Worm (Caenorhabditis elegans) whole organism, young adult: Measurements from ENCODE around the gene W09D10.4.
A peak's percentile ranks its signal among the peaks of the same experiment; 100 is the strongest.

ENCODE experiments used
- F49E8.2 ChIP-seq: sonication (generic microtip); optimal IDR thresholded peaks from 3 replicates; lab custom pipeline; 2017; ENCODE audit warnings: missing genetic modification characterization, mild to moderate bottlenecking, missing compliant biosample characterization, antibody characterized with exemption, moderate library complexity; ENCODE audit not compliant: insufficient read depth
- F55B11.4 ChIP-seq: sonication (generic microtip); optimal IDR thresholded peaks from 2 replicates; lab custom pipeline; 2016; ENCODE audit warnings: missing compliant biosample characterization, missing genetic modification characterization, borderline replicate concordance; ENCODE audit not compliant: insufficient read depth
- Y53G8AR.9 ChIP-seq: fragments of 200-800 bp; sonication (Bioruptor generic); conservative IDR thresholded peaks from 2 replicates; pipeline ENCODE4 v1.3.6; 2022; ENCODE audit warnings: missing genetic modification reagents, missing genetic modification characterization, missing compliant biosample characterization
- ZK185.1 ChIP-seq: sonication (generic microtip); optimal IDR thresholded peaks from 2 replicates; lab custom pipeline; 2016; ENCODE audit warnings: mild to moderate bottlenecking, missing genetic modification characterization, missing compliant biosample characterization; ENCODE audit not compliant: poor library complexity, severe bottlenecking
- ceh-100 ChIP-seq: fragments of 200-800 bp; sonication (Bioruptor generic); IDR thresholded peaks from 2 replicates; pipeline ENCODE4 v1.3.6; 2022; ENCODE audit warnings: missing genetic modification reagents, missing genetic modification characterization, missing compliant biosample characterization
- efl-1 ChIP-seq: fragments of 150-350 bp; optimal IDR thresholded peaks from 2 replicates; lab custom pipeline; 2014; ENCODE audit warnings: missing biosample characterization, missing genetic modification reagents, missing genetic modification characterization
- ets-4 ChIP-seq: fragments of 200-800 bp; sonication (Bioruptor generic); optimal IDR thresholded peaks from 2 replicates; lab custom pipeline; 2018; ENCODE audit warnings: mild to moderate bottlenecking, missing genetic modification characterization, missing compliant biosample characterization
- rec-8 ChIP-seq, 2 experiments: sonication (generic microtip); optimal IDR thresholded peaks; 2 replicates each; lab custom pipeline; 2016; ENCODE audit warnings: mild to moderate bottlenecking in 2 of 2, missing genetic modification characterization in 2 of 2, missing genetic modification reagents in 2 of 2, missing genotype in 2 of 2, missing biosample characterization in 1 of 2, missing compliant biosample characterization in 1 of 2, moderate library complexity in 1 of 2
- sdz-38 ChIP-seq: sonication (generic microtip); optimal IDR thresholded peaks from 2 replicates; lab custom pipeline; 2016; ENCODE audit warnings: missing genotype, missing genetic modification characterization, missing compliant biosample characterization
- unc-62 ChIP-seq: fragments of 150-350 bp; optimal IDR thresholded peaks from 2 replicates; lab custom pipeline; 2014; ENCODE audit warnings: missing biosample characterization, missing genetic modification reagents, missing genetic modification characterization

DNA sequence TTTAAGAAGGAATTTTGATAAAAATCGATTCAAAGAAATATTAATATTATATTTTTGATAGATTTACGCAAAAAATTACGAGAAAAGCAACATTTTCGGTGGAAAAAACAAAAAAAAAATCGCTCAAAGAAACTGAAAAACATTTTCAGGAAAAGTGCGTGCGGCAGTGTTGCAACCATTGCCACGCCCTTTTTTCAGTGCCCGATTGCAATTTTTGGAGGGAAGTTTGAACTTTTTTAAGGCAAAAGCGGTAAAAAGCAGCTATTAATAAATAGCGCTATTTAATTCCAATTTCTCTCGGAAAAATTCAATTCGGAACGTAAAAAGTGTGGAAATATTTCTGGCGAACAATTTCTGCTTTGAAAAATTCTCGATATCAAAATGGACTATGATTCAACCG lies 5.1 kb upstream of the W09D10.4 start:
- TF ChIP-seq ZK185.1 (tag; lab: Kevin White, UChicago), result no peak
- no peak for TF ChIP-seq F55B11.4 (tag; lab: Kevin White, UChicago)
- TF ChIP-seq rec-8 (tag; optimal IDR thresholded peaks at IDR 0.05; lab: Kevin White, UChicago), result no peak
- no peak for TF ChIP-seq unc-62 (GFP tag; lab: Kevin White, UChicago)
- no peak for TF ChIP-seq sdz-38 (tag; lab: Kevin White, UChicago)
- peak; percentile 35; the same call in 1 of the 2 replicates for TF ChIP-seq ceh-100 (GFP tag; lab: Robert Waterston, UW)
- TF ChIP-seq F49E8.2 (tag; lab: Kevin White, UChicago), result no peak
- TF ChIP-seq ets-4 (GFP tag; lab: Kevin White, UChicago), result no peak
- no peak for TF ChIP-seq Y53G8AR.9 (GFP tag; lab: Robert Waterston, UW)
- TF ChIP-seq efl-1, result peak; percentile 47
